Fruit fly (Drosophila melanogaster) whole organism, prepupa: Measurements from ENCODE around the gene Rtca.

Experiments used
- CG6163 ChIP-seq: fragments of 200-800 bp; sonication (Bioruptor generic); IDR thresholded peaks from 3 replicates; pipeline ENCODE4 v1.3.6; 2022; ENCODE audit warnings: missing biosample characterization, missing genetic modification characterization
- CG6854 ChIP-seq: fragments of 200-800 bp; sonication (Bioruptor generic); optimal IDR thresholded peaks from 2 replicates; lab custom pipeline; 2017; ENCODE audit warnings: missing biosample characterization, mild to moderate bottlenecking, missing genetic modification characterization
- Eip78C ChIP-seq: fragments of 200-800 bp; sonication (Bioruptor generic); peaks from one replicate; lab custom pipeline; 2016; ENCODE audit warnings: missing biosample characterization, missing genetic modification characterization
- Eip93F ChIP-seq: fragments of 200-800 bp; sonication (Bioruptor generic); optimal IDR thresholded peaks from 2 replicates; lab custom pipeline; 2016; ENCODE audit warnings: missing biosample characterization, mild to moderate bottlenecking, missing genetic modification characterization
- Gug ChIP-seq: fragments of 200-800 bp; sonication (Bioruptor generic); IDR thresholded peaks from 2 replicates; pipeline ENCODE4 v1.3.6; 2022; ENCODE audit warnings: missing biosample characterization, missing genetic modification characterization
- OdsH ChIP-seq: fragments of 200-800 bp; sonication (Bioruptor generic); optimal IDR thresholded peaks from 3 replicates; lab custom pipeline; 2016; ENCODE audit warnings: missing biosample characterization, missing genetic modification characterization
- Sox102F ChIP-seq: fragments of 200-800 bp; sonication (Bioruptor generic); optimal IDR thresholded peaks from 2 replicates; lab custom pipeline; 2016; ENCODE audit warnings: missing biosample characterization, mild to moderate bottlenecking, missing genetic modification characterization
- Sox14 ChIP-seq: fragments of 200-800 bp; sonication (Bioruptor generic); optimal IDR thresholded peaks from 3 replicates; lab custom pipeline; 2016; ENCODE audit warnings: missing biosample characterization, missing genetic modification characterization
- acj6 ChIP-seq: fragments of 200-800 bp; sonication (Bioruptor generic); optimal IDR thresholded peaks from 3 replicates; lab custom pipeline; 2016; ENCODE audit warnings: missing biosample characterization, missing genetic modification characterization
- esn ChIP-seq: fragments of 200-800 bp; sonication (Bioruptor generic); optimal IDR thresholded peaks from 2 replicates; lab custom pipeline; 2016; ENCODE audit warnings: missing biosample characterization, mild to moderate bottlenecking, missing genetic modification characterization, moderate library complexity
- net ChIP-seq: fragments of 200-800 bp; sonication (Bioruptor generic); optimal IDR thresholded peaks from 3 replicates; lab custom pipeline; 2016; ENCODE audit warnings: missing biosample characterization, missing genetic modification characterization
- svp ChIP-seq: fragments of 200-800 bp; sonication (Bioruptor generic); peaks from one replicate; lab custom pipeline; 2016; ENCODE audit warnings: missing biosample characterization, missing genetic modification characterization

- TF ChIP-seq CG6854 (GFP tag; lab: Kevin White, UChicago), result no peak
- TF ChIP-seq CG6163, result no peak
- TF ChIP-seq Gug (GFP tag; lab: Robert Waterston, UW), result no peak
- TF ChIP-seq Sox14 (GFP tag; lab: Kevin White, UChicago), result no peak
- TF ChIP-seq OdsH, result no peak
- no peak for TF ChIP-seq acj6 (GFP tag; lab: Kevin White, UChicago)
- no peak for TF ChIP-seq Sox102F
- TF ChIP-seq svp, result no peak
- TF ChIP-seq net, result no peak
- no peak for TF ChIP-seq Eip78C (GFP tag; lab: Kevin White, UChicago)
- no peak for TF ChIP-seq Eip93F (GFP tag; lab: Kevin White, UChicago)
- no peak for TF ChIP-seq esn (GFP tag; lab: Kevin White, UChicago)
Measured at dm6 chrX:2024819-2025218, 47.4 kb upstream of the Rtca start.
